Worm (Caenorhabditis elegans) whole organism, L3 larva: ENCODE results near the gene C05C10.2.

Experiments used
- nhr-237 ChIP-seq: fragments of 150-350 bp; optimal IDR thresholded peaks from 2 replicates; lab custom pipeline; 2014; ENCODE audit warnings: missing biosample characterization, missing genetic modification characterization
- pha-4 ChIP-seq: fragments of 150-350 bp; optimal IDR thresholded peaks from 2 replicates; lab custom pipeline; 2014; ENCODE audit warnings: missing biosample characterization, missing genetic modification reagents, missing genetic modification characterization
- unc-62 ChIP-seq: fragments of 150-350 bp; sonication (generic microtip); optimal IDR thresholded peaks from 4 replicates; lab custom pipeline; 2014; ENCODE audit warnings: missing biosample characterization, missing genetic modification reagents, missing genetic modification characterization

DNA sequence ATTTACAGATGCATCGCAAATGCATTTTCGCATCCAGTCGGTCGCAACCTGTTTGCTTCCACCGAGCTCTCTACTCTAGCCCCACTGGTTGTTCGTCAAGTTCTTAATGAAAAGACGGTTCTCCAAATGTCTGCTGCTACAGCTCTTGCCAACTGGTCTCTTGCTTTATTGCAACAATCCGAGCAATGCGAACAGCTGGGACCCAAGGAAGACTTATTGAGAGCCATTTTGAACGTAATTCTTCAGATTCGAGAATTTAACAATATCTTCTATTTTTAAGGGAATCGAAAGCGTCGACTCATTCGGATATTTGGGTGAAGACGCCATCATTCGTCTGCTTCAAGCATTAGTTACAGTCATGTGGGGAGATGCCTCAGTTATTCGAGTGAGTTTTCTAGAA lies 21.2 kb downstream of the C05C10.2 start:
- TF ChIP-seq pha-4: no peak
- TF ChIP-seq unc-62 (GFP tag; lab: Kevin White, UChicago): no peak
- TF ChIP-seq nhr-237 (tag; lab: Kevin White, UChicago): no peak
